Worm (Caenorhabditis elegans) whole organism, young adult: ENCODE measurements around the gene R160.3.

Source experiments
- C17E4.6 ChIP-seq: fragments of 200-800 bp; sonication (Bioruptor generic); IDR thresholded peaks from 2 replicates; pipeline ENCODE4 v1.3.6; 2022; ENCODE audit warnings: missing genetic modification reagents, missing genetic modification characterization, missing compliant biosample characterization
- F10E7.11 ChIP-seq: sonication (generic microtip); optimal IDR thresholded peaks from 2 replicates; lab custom pipeline; 2017; ENCODE audit warnings: mild to moderate bottlenecking, missing genetic modification characterization, moderate library complexity, missing compliant biosample characterization
- F33H1.4 ChIP-seq: fragments of 200-800 bp; sonication (Bioruptor generic); IDR thresholded peaks from 2 replicates; pipeline ENCODE4 v1.3.6; 2022; ENCODE audit warnings: missing genetic modification reagents, missing genetic modification characterization, missing compliant biosample characterization
- F39B2.1 ChIP-seq: fragments of 200-800 bp; sonication (Bioruptor generic); IDR thresholded peaks from 2 replicates; pipeline ENCODE4 v1.3.6; 2022; ENCODE audit warnings: missing genetic modification reagents, missing genetic modification characterization, missing compliant biosample characterization
- F52B5.7 ChIP-seq: sonication (generic microtip); optimal IDR thresholded peaks from 2 replicates; lab custom pipeline; 2016; ENCODE audit warnings: mild to moderate bottlenecking, missing genetic modification characterization, missing compliant biosample characterization
- F55B11.4 ChIP-seq: sonication (generic microtip); optimal IDR thresholded peaks from 2 replicates; lab custom pipeline; 2016; ENCODE audit warnings: missing compliant biosample characterization, missing genetic modification characterization, borderline replicate concordance; ENCODE audit not compliant: insufficient read depth
- F57A8.1 ChIP-seq: fragments of 200-800 bp; sonication (Bioruptor generic); optimal IDR thresholded peaks from 2 replicates; lab custom pipeline; 2018; ENCODE audit warnings: mild to moderate bottlenecking, missing genetic modification characterization, moderate library complexity, missing compliant biosample characterization
- F57C9.4 ChIP-seq: sonication (generic microtip); optimal IDR thresholded peaks from 2 replicates; lab custom pipeline; 2017; ENCODE audit warnings: mild to moderate bottlenecking, missing genetic modification characterization, missing compliant biosample characterization
- T07F8.4 ChIP-seq: sonication (generic microtip); optimal IDR thresholded peaks from 2 replicates; lab custom pipeline; 2016; ENCODE audit warnings: mild to moderate bottlenecking, missing genetic modification characterization, moderate library complexity, missing compliant biosample characterization
- Y79H2A.3 ChIP-seq: fragments of 200-800 bp; sonication (Bioruptor generic); conservative IDR thresholded peaks from 2 replicates; pipeline ENCODE4 v1.3.6; 2022; ENCODE audit warnings: missing genetic modification reagents, missing genetic modification characterization, missing compliant biosample characterization
- attf-3 ChIP-seq: fragments of 200-800 bp; sonication (Bioruptor generic); conservative IDR thresholded peaks from 2 replicates; pipeline ENCODE4 v1.3.6; 2022; ENCODE audit warnings: missing genetic modification reagents, missing genetic modification characterization, missing compliant biosample characterization
- cebp-1 ChIP-seq, 2 experiments: fragments of 200-800 bp in 1 of 2; sonication (Bioruptor generic) in 1 of 2; sonication (generic microtip) in 1 of 2; IDR thresholded peaks in 1 of 2; optimal IDR thresholded peaks in 1 of 2; 2 replicates each; pipeline versions ENCODE4 v1.3.6 to Lab custom; 2017 to 2022; ENCODE audit warnings: missing compliant biosample characterization in 2 of 2, missing genetic modification characterization in 2 of 2, mild to moderate bottlenecking in 1 of 2, missing genetic modification reagents in 1 of 2, moderate library complexity in 1 of 2
- ceh-27 ChIP-seq: fragments of 200-800 bp; sonication (Bioruptor generic); optimal IDR thresholded peaks from 2 replicates; lab custom pipeline; 2018; ENCODE audit warnings: mild to moderate bottlenecking, missing genetic modification characterization, moderate library complexity, missing compliant biosample characterization
- ceh-58 ChIP-seq: fragments of 200-800 bp; sonication (Bioruptor generic); IDR thresholded peaks from 2 replicates; pipeline ENCODE4 v1.3.6; 2022; ENCODE audit warnings: missing genetic modification characterization, missing compliant biosample characterization
- chd-7 ChIP-seq: sonication (generic microtip); optimal IDR thresholded peaks from 2 replicates; lab custom pipeline; 2016; ENCODE audit warnings: mild to moderate bottlenecking, missing genetic modification characterization, moderate library complexity, missing compliant biosample characterization
- die-1 ChIP-seq: sonication (generic microtip); optimal IDR thresholded peaks from 2 replicates; lab custom pipeline; 2016; ENCODE audit warnings: missing genotype, mild to moderate bottlenecking, missing genetic modification characterization, missing compliant biosample characterization
- dpl-1 ChIP-seq: fragments of 150-350 bp; optimal IDR thresholded peaks from 2 replicates; lab custom pipeline; 2014; ENCODE audit warnings: missing biosample characterization, missing genetic modification reagents, missing genetic modification characterization
- efl-1 ChIP-seq: fragments of 150-350 bp; optimal IDR thresholded peaks from 2 replicates; lab custom pipeline; 2014; ENCODE audit warnings: missing biosample characterization, missing genetic modification reagents, missing genetic modification characterization
- egl-44 ChIP-seq: fragments of 200-800 bp; sonication (Bioruptor generic); IDR thresholded peaks from 2 replicates; pipeline ENCODE4 v1.3.6; 2022; ENCODE audit warnings: missing genetic modification reagents, missing genetic modification characterization, missing compliant biosample characterization
- fkh-3 ChIP-seq: sonication (generic microtip); optimal IDR thresholded peaks from 2 replicates; lab custom pipeline; 2016; ENCODE audit warnings: mild to moderate bottlenecking, missing genetic modification characterization, missing compliant biosample characterization
- hlh-12 ChIP-seq: sonication (generic microtip); optimal IDR thresholded peaks from 2 replicates; lab custom pipeline; 2016; ENCODE audit warnings: missing genetic modification characterization, missing compliant biosample characterization
- hmg-1.2 ChIP-seq: fragments of 200-800 bp; sonication (Bioruptor generic); IDR thresholded peaks from 2 replicates; pipeline ENCODE4 v1.3.6; 2022; ENCODE audit warnings: missing genetic modification reagents, missing genetic modification characterization, missing compliant biosample characterization
- hmg-20 ChIP-seq: fragments of 200-800 bp; sonication (Bioruptor generic); IDR thresholded peaks from 2 replicates; pipeline ENCODE4 v1.3.6; 2022; ENCODE audit warnings: missing genetic modification reagents, missing genetic modification characterization, missing compliant biosample characterization
- let-526 ChIP-seq: fragments of 200-800 bp; sonication (Bioruptor generic); IDR thresholded peaks from 2 replicates; pipeline ENCODE4 v1.3.6; 2022; ENCODE audit warnings: missing genetic modification reagents, missing genetic modification characterization, missing compliant biosample characterization
- madf-3 ChIP-seq: fragments of 200-800 bp; sonication (Bioruptor generic); IDR thresholded peaks from 2 replicates; pipeline ENCODE4 v1.3.6; 2022; ENCODE audit warnings: missing genetic modification reagents, missing genetic modification characterization, missing compliant biosample characterization
- madf-6 ChIP-seq: fragments of 200-800 bp; sonication (Bioruptor generic); IDR thresholded peaks from 2 replicates; pipeline ENCODE4 v1.3.6; 2022; ENCODE audit warnings: missing genetic modification reagents, missing genetic modification characterization, missing compliant biosample characterization
- mel-28 ChIP-seq: sonication (generic microtip); optimal IDR thresholded peaks from 2 replicates; lab custom pipeline; 2016; ENCODE audit warnings: borderline replicate concordance, mild to moderate bottlenecking, missing genetic modification characterization, missing compliant biosample characterization
- nfya-2 ChIP-seq: fragments of 200-800 bp; sonication (Bioruptor generic); IDR thresholded peaks from 2 replicates; pipeline ENCODE4 v1.3.6; 2022; ENCODE audit warnings: missing genetic modification reagents, missing genetic modification characterization, missing compliant biosample characterization
- rcor-1 ChIP-seq: fragments of 200-800 bp; sonication (Bioruptor generic); IDR thresholded peaks from 2 replicates; pipeline ENCODE4 v1.3.6; 2022; ENCODE audit warnings: missing genetic modification reagents, missing genetic modification characterization, missing compliant biosample characterization
- rec-8 ChIP-seq, 2 experiments: sonication (generic microtip); optimal IDR thresholded peaks; 2 replicates each; lab custom pipeline; 2016; ENCODE audit warnings: mild to moderate bottlenecking in 2 of 2, missing genetic modification characterization in 2 of 2, missing genetic modification reagents in 2 of 2, missing genotype in 2 of 2, missing biosample characterization in 1 of 2, missing compliant biosample characterization in 1 of 2, moderate library complexity in 1 of 2
- somi-1 ChIP-seq: fragments of 200-800 bp; sonication (Bioruptor generic); optimal IDR thresholded peaks from 2 replicates; lab custom pipeline; 2018; ENCODE audit warnings: mild to moderate bottlenecking, missing genetic modification characterization, missing compliant biosample characterization
- sptf-2 ChIP-seq: fragments of 200-800 bp; sonication (Bioruptor generic); optimal IDR thresholded peaks from 2 replicates; lab custom pipeline; 2018; ENCODE audit warnings: mild to moderate bottlenecking, missing genetic modification characterization, missing compliant biosample characterization
- tbp1 ChIP-seq: fragments of 200-800 bp; sonication (Bioruptor generic); optimal IDR thresholded peaks from 2 replicates; lab custom pipeline; 2018; ENCODE audit warnings: mild to moderate bottlenecking, missing genetic modification characterization, missing compliant biosample characterization
- tlf-1 ChIP-seq: fragments of 200-800 bp; sonication (Bioruptor generic); optimal IDR thresholded peaks from 2 replicates; lab custom pipeline; 2018; ENCODE audit warnings: mild to moderate bottlenecking, missing genetic modification characterization, missing compliant biosample characterization
- zfh-2 ChIP-seq: fragments of 200-800 bp; sonication (Bioruptor generic); conservative IDR thresholded peaks from 2 replicates; pipeline ENCODE4 v1.3.6; 2022; ENCODE audit warnings: missing genetic modification reagents, missing genetic modification characterization, missing compliant biosample characterization
- zim-3 ChIP-seq: sonication (generic microtip); optimal IDR thresholded peaks from 2 replicates; lab custom pipeline; 2017; ENCODE audit warnings: mild to moderate bottlenecking, missing genetic modification characterization, moderate library complexity, missing compliant biosample characterization
- ztf-18 ChIP-seq: sonication (generic microtip); optimal IDR thresholded peaks from 2 replicates; lab custom pipeline; 2016; ENCODE audit warnings: missing genotype, mild to moderate bottlenecking, missing genetic modification characterization, missing compliant biosample characterization
- ztf-22 ChIP-seq: fragments of 200-800 bp; sonication (Bioruptor generic); optimal IDR thresholded peaks from 2 replicates; lab custom pipeline; 2018; ENCODE audit warnings: mild to moderate bottlenecking, missing genetic modification characterization, moderate library complexity, missing compliant biosample characterization
- ztf-6 ChIP-seq: fragments of 200-800 bp; sonication (Bioruptor generic); IDR thresholded peaks from 2 replicates; pipeline ENCODE4 v1.3.6; 2022; ENCODE audit warnings: missing genetic modification reagents, missing genetic modification characterization, missing compliant biosample characterization

The R160.3 gene

ce11 chrX:4388834-4389409 is 22.8 kb upstream of the R160.3 start, which contains the start of gene dpy-23 (continued):
- TF ChIP-seq F33H1.4 (GFP tag; lab: Robert Waterston, UW) = no peak
- TF ChIP-seq F52B5.7 (tag; lab: Kevin White, UChicago) = peak; percentile 4
- no peak for TF ChIP-seq F55B11.4 (tag; lab: Kevin White, UChicago)
- peak; percentile 84 for TF ChIP-seq cebp-1 (GFP tag; IDR thresholded peaks at IDR 0.05; lab: Robert Waterston, UW)
- TF ChIP-seq cebp-1 (tag; optimal IDR thresholded peaks at IDR 0.05; lab: Kevin White, UChicago) = peak; percentile 96
- TF ChIP-seq ztf-18 (tag; lab: Kevin White, UChicago) = peak; percentile 19
- no peak for TF ChIP-seq ztf-6 (GFP tag; lab: Robert Waterston, UW)
- TF ChIP-seq hmg-20 (GFP tag; lab: Robert Waterston, UW) = no peak
- no peak for TF ChIP-seq F10E7.11 (tag; lab: Kevin White, UChicago)
- TF ChIP-seq attf-3 = no peak
- peak; percentile 99 for TF ChIP-seq zfh-2
- peak; percentile 5 for TF ChIP-seq dpl-1
- TF ChIP-seq ceh-58 (GFP tag; lab: Robert Waterston, UW) = no peak
- TF ChIP-seq tlf-1 (GFP tag; lab: Kevin White, UChicago) = peak; percentile 38
- no peak for TF ChIP-seq zim-3 (tag; lab: Kevin White, UChicago)
- no peak for TF ChIP-seq ztf-22 (GFP tag; lab: Kevin White, UChicago)
- TF ChIP-seq chd-7 (tag; lab: Kevin White, UChicago) = peak; percentile 82
- no peak for TF ChIP-seq efl-1 (GFP tag; lab: Kevin White, UChicago)
- TF ChIP-seq hlh-12 (tag; lab: Kevin White, UChicago) = no peak
- TF ChIP-seq nfya-2 (GFP tag; lab: Robert Waterston, UW) = no peak
- no peak for TF ChIP-seq F57A8.1
- no peak for TF ChIP-seq mel-28 (tag; lab: Kevin White, UChicago)
- TF ChIP-seq C17E4.6 (GFP tag; lab: Robert Waterston, UW) = no peak
- TF ChIP-seq let-526 (GFP tag; lab: Robert Waterston, UW) = peak; percentile 54; the same call in 1 of the 2 replicates
- peak; percentile 85 for TF ChIP-seq madf-3 (GFP tag; lab: Robert Waterston, UW)
- TF ChIP-seq madf-6 (GFP tag; lab: Robert Waterston, UW) = peak; percentile 40
- TF ChIP-seq sptf-2 (GFP tag; lab: Kevin White, UChicago) = no peak
- TF ChIP-seq somi-1 (GFP tag; lab: Kevin White, UChicago) = peak; percentile 86
- no peak for TF ChIP-seq T07F8.4 (tag; lab: Kevin White, UChicago)
- TF ChIP-seq ceh-27 (GFP tag; lab: Kevin White, UChicago) = peak; percentile 95
- TF ChIP-seq die-1 (tag; lab: Kevin White, UChicago) = peak; percentile 16
- peak; percentile 98 for TF ChIP-seq hmg-1.2 (GFP tag; lab: Robert Waterston, UW)
- TF ChIP-seq fkh-3 (tag; lab: Kevin White, UChicago) = no peak
- TF ChIP-seq egl-44 (GFP tag; lab: Robert Waterston, UW) = no peak
- TF ChIP-seq tbp1 (GFP tag; lab: Kevin White, UChicago) = peak; percentile 49
- TF ChIP-seq F57C9.4 = no peak
- no peak for TF ChIP-seq rec-8 (tag; optimal IDR thresholded peaks at IDR 0.05; lab: Kevin White, UChicago)
- TF ChIP-seq F39B2.1 (GFP tag; lab: Robert Waterston, UW) = no peak
- TF ChIP-seq Y79H2A.3 (GFP tag; lab: Robert Waterston, UW) = no peak
- TF ChIP-seq rcor-1 (GFP tag; lab: Robert Waterston, UW) = peak; percentile 61
- TF ChIP-seq, all 124 proteins: peak for 51
